Worm (Caenorhabditis elegans): Measurements from ENCODE around the gene T19C3.6.

- no peak for TF ChIP-seq flt-1 (GFP tag; IDR thresholded peaks at IDR 0.05)
- no peak for TF ChIP-seq ama-1 (optimal IDR thresholded peaks at IDR 0.05)
- TF ChIP-seq ceh-13 (GFP tag; optimal IDR thresholded peaks at IDR 0.05): no peak
- no peak for TF ChIP-seq sea-1 (GFP tag; conservative IDR thresholded peaks at IDR 0.05)
- TF ChIP-seq ceh-36 (tag; optimal IDR thresholded peaks at IDR 0.05): no peak
- no peak for TF ChIP-seq ets-7 (tag; optimal IDR thresholded peaks at IDR 0.05)
- TF ChIP-seq tbx-11 (GFP tag; IDR thresholded peaks at IDR 0.05): no peak
- no peak for TF ChIP-seq scrt-1 (GFP tag; IDR thresholded peaks at IDR 0.05)
- TF ChIP-seq tra-4 (tag; optimal IDR thresholded peaks at IDR 0.05): no peak
- no peak for TF ChIP-seq tbx-37 (GFP tag; conservative IDR thresholded peaks at IDR 0.05)
- TF ChIP-seq pes-1 (GFP tag; IDR thresholded peaks at IDR 0.05): no peak
- no peak for TF ChIP-seq hmg-4 (GFP tag; optimal IDR thresholded peaks at IDR 0.05)
- TF ChIP-seq aly-1 (tag; optimal IDR thresholded peaks at IDR 0.05): no peak
Measured at ce11 chrIII:600316-600932, 30.9 kb downstream of the T19C3.6 start, which contains the start of gene lec-6.
